Worm (Caenorhabditis elegans) whole organism, midembryonic: Measurements from ENCODE around the gene txt-10.

Experiments
- T22C8.4 ChIP-seq: fragments of 200-800 bp; sonication (Bioruptor generic); IDR thresholded peaks from 2 replicates; pipeline ENCODE4 v1.3.6; 2022; ENCODE audit warnings: missing genetic modification characterization, missing compliant biosample characterization
- cog-1 ChIP-seq: sonication (generic microtip); optimal IDR thresholded peaks from 2 replicates; lab custom pipeline; 2016; ENCODE audit warnings: missing genetic modification characterization, missing compliant biosample characterization
- flt-1 ChIP-seq: fragments of 200-800 bp; sonication (Bioruptor generic); IDR thresholded peaks from 2 replicates; pipeline ENCODE4 v1.3.6; 2022; ENCODE audit warnings: missing genetic modification characterization, missing compliant biosample characterization
- klf-2 ChIP-seq: fragments of 200-800 bp; sonication (Bioruptor generic); conservative IDR thresholded peaks from 2 replicates; pipeline ENCODE4 v1.3.6; 2022; ENCODE audit warnings: missing genetic modification reagents, missing genetic modification characterization, missing compliant biosample characterization
- med-1 ChIP-seq: sonication (generic microtip); optimal IDR thresholded peaks from 2 replicates; lab custom pipeline; 2017; ENCODE audit warnings: missing genetic modification characterization, mild to moderate bottlenecking, missing compliant biosample characterization, antibody characterized with exemption, missing genetic modification reagents; ENCODE audit not compliant: insufficient read depth
- ref-1 ChIP-seq: fragments of 200-800 bp; sonication (Bioruptor generic); conservative IDR thresholded peaks from 2 replicates; pipeline ENCODE4 v1.3.6; 2022; ENCODE audit warnings: missing genetic modification reagents, missing genetic modification characterization, missing compliant biosample characterization
- tab-1 ChIP-seq: fragments of 200-800 bp; sonication (Bioruptor generic); IDR thresholded peaks from 2 replicates; pipeline ENCODE4 v1.3.6; 2022; ENCODE audit warnings: missing genetic modification characterization, missing compliant biosample characterization
- ztf-23 ChIP-seq: fragments of 200-800 bp; sonication (Bioruptor generic); IDR thresholded peaks from 2 replicates; pipeline ENCODE4 v1.3.6; 2022; ENCODE audit warnings: missing genetic modification reagents, missing genetic modification characterization, missing compliant biosample characterization
- ztf-29 ChIP-seq: fragments of 200-800 bp; sonication (Bioruptor generic); IDR thresholded peaks from 2 replicates; pipeline ENCODE4 v1.3.6; 2022; ENCODE audit warnings: missing genetic modification reagents, missing genetic modification characterization, missing compliant biosample characterization

The txt-10 gene

DNA sequence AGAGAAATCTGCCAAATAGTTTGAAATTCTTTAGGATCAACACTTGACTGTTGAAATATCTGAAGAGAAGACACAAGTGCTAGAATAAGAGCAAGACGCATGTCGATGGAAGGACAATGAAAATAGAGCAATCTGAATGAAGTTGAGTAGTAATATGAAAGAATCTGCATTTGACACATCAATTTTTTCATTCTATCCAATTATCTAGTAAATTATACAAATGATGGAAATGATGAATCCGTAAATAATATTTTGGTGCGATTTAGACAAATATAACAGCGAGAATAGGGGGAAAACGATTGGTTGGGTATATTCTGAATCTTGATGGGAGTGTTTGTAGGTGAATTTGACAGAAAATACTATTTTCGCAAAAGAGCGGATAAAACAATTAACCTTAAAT is at the start of gene txt-10:
Gene txt-10, minus strand, starts transcription at position 101 of the 400 bp plus-strand sequence.
- TF ChIP-seq med-1 (GFP tag; lab: Kevin White, UChicago) (no peak), ztf-23 (GFP tag; lab: Robert Waterston, UW) (no peak), ztf-29 (no peak), T22C8.4 (GFP tag; lab: Robert Waterston, UW) (no peak), ref-1 (GFP tag; lab: Robert Waterston, UW) (no peak), cog-1 (tag; lab: Kevin White, UChicago) (no peak), tab-1 (no peak), klf-2 (GFP tag; lab: Robert Waterston, UW) (no peak), flt-1 (GFP tag; lab: Robert Waterston, UW) (no peak)

DNA sequence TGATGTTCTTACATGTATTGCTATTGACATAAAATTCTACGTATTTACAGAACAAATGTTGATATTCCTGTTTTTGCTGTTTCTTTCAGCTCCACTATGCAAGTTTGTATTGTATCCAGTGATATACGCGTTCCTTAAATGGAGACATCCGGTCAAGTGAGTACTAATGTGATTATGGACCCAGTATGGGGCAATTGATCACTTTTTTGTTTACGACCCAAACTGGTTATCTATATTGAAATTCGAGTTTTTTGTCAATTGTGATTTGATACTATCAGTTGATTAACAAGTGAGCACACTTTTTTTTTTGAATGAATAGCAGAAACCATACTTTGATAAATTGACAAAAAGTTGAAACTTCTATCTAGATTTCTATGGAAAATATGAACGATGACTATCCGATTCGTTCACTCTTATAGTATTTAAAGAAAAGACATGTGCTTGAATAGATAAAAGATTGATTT is 49.2 kb upstream of the txt-10 start, which contains the start of gene T21C9.6:
Gene T21C9.6, plus strand, starts transcription at position 51 of the 464 bp plus-strand sequence.
- TF ChIP-seq ztf-23 (GFP tag; lab: Robert Waterston, UW) (no peak), ref-1 (GFP tag; lab: Robert Waterston, UW) (no peak)

DNA sequence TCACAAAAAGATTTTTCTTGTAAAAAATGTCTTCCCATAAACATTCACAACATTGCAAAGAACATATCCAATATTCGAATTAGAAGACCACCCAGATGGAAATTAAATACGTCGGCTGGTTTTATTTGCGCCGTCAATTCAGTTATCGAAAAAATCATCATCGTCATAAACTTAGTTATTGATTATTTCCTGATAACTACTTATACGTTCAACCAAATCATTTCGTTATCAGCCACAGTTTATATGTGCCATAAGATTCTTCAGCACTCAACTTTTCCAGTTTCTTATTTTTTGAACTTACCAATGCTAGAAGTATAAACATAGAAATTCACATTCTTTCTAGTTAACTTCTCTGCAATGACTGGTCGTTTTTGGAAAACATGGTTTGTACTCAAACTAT is 48.0 kb upstream of the txt-10 start:
- TF ChIP-seq ztf-23 (GFP tag; lab: Robert Waterston, UW) (no peak), tab-1 (no peak), cog-1 (tag; lab: Kevin White, UChicago) (no peak), ref-1 (GFP tag; lab: Robert Waterston, UW) (no peak), med-1 (GFP tag; lab: Kevin White, UChicago) (no peak), ztf-29 (no peak), T22C8.4 (GFP tag; lab: Robert Waterston, UW) (no peak)

DNA sequence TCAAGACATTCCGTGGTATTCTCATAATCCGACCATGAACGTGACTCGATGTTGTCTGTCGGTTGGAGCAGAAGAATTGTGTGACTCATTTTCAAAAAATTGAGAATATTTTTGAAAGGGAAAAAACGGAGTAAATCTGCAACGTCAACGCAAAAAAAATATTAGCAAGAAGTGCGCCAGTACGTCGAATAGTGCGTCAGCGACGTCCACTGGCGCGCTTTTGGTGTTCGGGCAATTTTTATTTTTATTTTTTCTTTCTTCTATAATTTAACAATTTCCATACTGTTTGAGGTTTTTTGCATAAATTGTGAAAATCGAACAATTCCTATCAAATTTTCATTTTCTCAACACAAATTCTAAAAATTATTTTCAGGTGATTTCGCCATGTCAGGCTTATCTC is 46.3 kb upstream of the txt-10 start, which contains the start of the genes erh-1 and lpd-9:
Gene erh-1, minus strand, starts transcription at position 204 of the 400 bp plus-strand sequence.
Gene lpd-9, plus strand, starts transcription at position 368 of the 400 bp plus-strand sequence.
- 0 out of 2 replicates have a peak, but pooled peaks have one; percentile 45 for TF ChIP-seq ztf-23 (GFP tag; lab: Robert Waterston, UW)
- no peak for TF ChIP-seq flt-1 (GFP tag; lab: Robert Waterston, UW)
- peak; percentile 33 for TF ChIP-seq med-1 (GFP tag; lab: Kevin White, UChicago)

DNA sequence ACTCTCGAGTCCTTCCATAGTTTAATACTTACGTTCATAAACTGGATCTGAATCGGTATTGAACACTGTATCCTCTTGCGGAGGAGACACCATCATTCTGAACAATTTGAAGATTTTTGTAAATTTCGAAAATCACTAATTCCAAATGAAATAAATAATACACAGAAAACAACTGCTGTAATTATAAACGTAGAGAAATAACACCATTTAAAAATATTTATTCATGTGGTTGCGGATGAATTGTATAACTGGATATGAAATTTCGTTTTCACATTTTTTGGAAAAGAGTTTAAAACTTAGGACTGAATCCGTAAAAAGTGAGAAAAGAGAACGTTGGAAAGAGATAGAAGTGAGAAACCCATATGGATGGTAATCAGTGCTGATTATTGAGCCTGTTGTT is 45.6 kb upstream of the txt-10 start, which contains the start of gene mics-1:
Gene mics-1, minus strand, starts transcription at position 101 of the 400 bp plus-strand sequence.
- TF ChIP-seq ref-1 (GFP tag; lab: Robert Waterston, UW) (no peak), med-1 (GFP tag; lab: Kevin White, UChicago) (no peak), ztf-23 (GFP tag; lab: Robert Waterston, UW) (no peak), tab-1 (no peak), klf-2 (GFP tag; lab: Robert Waterston, UW) (no peak), cog-1 (tag; lab: Kevin White, UChicago) (no peak), ztf-29 (no peak), flt-1 (GFP tag; lab: Robert Waterston, UW) (no peak)

DNA sequence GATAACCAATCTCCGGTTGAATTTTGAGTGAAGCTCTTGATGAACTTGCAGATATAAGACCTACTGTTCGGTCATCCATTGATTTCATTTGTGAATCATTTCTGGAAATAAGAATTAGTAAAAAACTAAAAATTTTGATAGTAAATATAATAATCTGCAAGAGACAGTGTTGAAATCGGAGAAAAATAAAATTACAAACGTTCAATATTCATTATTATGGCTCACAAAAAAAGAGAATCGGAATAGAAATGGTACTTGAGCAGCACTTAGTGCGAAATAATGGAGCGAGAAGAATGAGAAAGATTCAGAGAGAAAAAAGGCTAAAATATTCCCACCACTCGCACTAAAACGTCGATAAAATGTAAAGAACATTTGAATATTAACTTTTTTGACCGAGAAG is 43.7 kb upstream of the txt-10 start, which contains the start of gene vps-54:
Gene vps-54, minus strand, starts transcription at position 101 of the 400 bp plus-strand sequence.
- TF ChIP-seq med-1 (GFP tag; lab: Kevin White, UChicago) (no peak), tab-1 (no peak), ref-1 (GFP tag; lab: Robert Waterston, UW) (no peak), ztf-23 (GFP tag; lab: Robert Waterston, UW) (no peak), ztf-29 (no peak)

DNA sequence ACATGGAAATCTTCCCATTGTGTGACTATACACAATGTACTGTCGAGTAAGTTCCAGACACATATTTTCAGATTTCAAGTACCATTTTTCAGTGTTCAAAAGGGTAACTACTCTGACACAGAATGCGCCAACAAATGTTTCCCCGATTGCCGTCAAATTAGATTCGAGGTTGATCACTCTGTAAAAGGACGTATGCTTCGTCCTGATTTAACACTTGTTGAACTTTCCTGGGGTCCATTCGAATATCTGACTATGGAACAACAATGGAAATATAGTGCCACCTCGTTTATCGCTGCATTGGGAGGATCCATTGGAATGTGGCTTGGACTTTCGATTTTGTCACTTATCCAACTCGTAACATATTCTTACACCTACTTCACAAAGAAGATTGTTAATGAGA is 41.6 kb upstream of the txt-10 start:
- TF ChIP-seq ztf-29: no peak
- no peak for TF ChIP-seq med-1 (GFP tag; lab: Kevin White, UChicago)
- TF ChIP-seq cog-1 (tag; lab: Kevin White, UChicago): no peak
- TF ChIP-seq ztf-23 (GFP tag; lab: Robert Waterston, UW): no peak
- TF ChIP-seq klf-2 (GFP tag; lab: Robert Waterston, UW): no peak
- TF ChIP-seq flt-1 (GFP tag; lab: Robert Waterston, UW): no peak
- no peak for TF ChIP-seq T22C8.4 (GFP tag; lab: Robert Waterston, UW)
- no peak for TF ChIP-seq ref-1 (GFP tag; lab: Robert Waterston, UW)
- TF ChIP-seq tab-1: no peak

DNA sequence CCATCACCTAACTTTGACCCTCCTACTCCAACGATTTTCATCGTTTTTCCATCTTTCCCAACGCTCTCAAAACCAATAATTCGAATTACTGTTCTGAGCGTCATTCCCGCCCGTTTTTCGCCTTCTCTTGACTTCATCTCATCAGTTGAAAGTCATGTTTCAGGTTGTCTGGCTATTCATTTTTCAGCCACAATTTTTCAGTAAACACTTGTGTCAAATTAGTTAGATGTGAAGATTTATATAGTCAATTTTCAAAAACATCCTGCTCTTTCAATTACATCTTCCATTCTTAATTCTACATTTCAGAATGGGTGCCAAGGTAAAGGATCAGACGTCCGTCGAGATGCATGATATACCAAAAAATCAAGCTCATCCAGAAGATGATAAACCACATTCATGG is 40.0 kb upstream of the txt-10 start, which contains the start of gene del-6:
Gene del-6, plus strand, starts transcription at position 301 of the 400 bp plus-strand sequence.
- TF ChIP-seq flt-1 (GFP tag; lab: Robert Waterston, UW): no peak
- TF ChIP-seq ztf-23 (GFP tag; lab: Robert Waterston, UW): no peak

DNA sequence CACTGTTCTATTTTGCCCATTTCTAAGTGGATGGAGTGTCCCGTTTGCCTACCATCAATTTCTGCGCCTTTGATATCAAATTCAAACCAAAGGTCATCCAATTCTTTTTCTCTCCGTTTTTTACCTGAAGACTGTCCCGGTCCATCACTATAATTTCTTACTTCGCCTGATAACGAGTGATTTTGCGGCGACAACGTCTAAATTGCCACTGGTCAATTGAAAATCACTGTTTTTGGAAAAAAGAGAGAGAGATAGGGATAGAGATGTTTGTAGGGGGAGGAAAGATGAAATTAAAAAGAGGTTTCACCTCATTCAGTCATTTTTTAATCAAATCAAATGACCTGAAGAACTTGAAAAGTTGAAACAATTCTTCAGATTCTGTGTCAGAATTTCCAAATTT is 38.9 kb upstream of the txt-10 start:
- TF ChIP-seq ref-1 (GFP tag; lab: Robert Waterston, UW) (no peak), ztf-29 (no peak), T22C8.4 (GFP tag; lab: Robert Waterston, UW) (no peak), klf-2 (GFP tag; lab: Robert Waterston, UW) (no peak), cog-1 (tag; lab: Kevin White, UChicago) (no peak), ztf-23 (GFP tag; lab: Robert Waterston, UW) (no peak)

DNA sequence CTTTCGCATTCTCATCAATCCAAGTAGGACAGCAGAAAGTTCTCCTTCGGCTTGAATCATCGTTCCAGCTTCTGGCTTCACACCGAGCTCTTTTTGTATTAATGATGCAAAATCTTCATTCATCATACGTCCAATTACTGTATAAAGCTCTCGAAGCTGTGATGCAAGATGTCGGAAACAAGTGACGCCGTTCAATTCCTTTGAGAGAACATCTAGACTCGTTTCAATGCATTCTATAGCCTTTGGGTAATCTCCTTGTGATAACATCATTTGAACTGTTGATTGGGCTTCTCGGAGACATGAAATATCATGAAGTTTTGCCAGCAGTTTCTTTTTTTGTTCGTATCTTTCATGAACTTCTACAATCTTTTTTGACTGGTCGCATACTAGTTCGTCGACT is 35.9 kb upstream of the txt-10 start:
- TF ChIP-seq flt-1 (GFP tag; lab: Robert Waterston, UW) (no peak), ref-1 (GFP tag; lab: Robert Waterston, UW) (no peak), tab-1 (no peak), med-1 (GFP tag; lab: Kevin White, UChicago) (no peak), klf-2 (GFP tag; lab: Robert Waterston, UW) (no peak), ztf-23 (GFP tag; lab: Robert Waterston, UW) (no peak), ztf-29 (no peak), T22C8.4 (GFP tag; lab: Robert Waterston, UW) (no peak), cog-1 (tag; lab: Kevin White, UChicago) (no peak)
